Fruit fly (Drosophila melanogaster): ENCODE results near the gene CG43218.

DNA sequence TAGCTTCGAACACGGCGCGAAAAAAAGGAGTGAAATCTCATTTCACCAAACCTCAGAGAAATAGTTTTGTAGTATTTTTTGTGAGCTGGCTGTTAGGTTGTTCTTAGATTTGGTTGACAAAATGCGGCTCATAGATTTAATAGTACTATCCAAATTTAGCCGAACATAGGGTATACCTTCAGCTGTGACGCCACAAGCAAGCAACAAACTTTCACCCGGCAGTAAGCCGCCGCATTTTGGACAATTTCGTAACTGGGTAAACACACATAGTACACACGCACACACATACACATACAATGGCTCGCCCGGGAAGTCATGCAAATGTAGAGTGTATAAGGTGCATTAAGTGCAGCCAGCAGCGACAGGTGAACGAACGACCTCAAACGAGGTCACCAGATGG, 1.4 kb downstream of the CG43218 start:
- TF ChIP-seq CG8478 (optimal IDR thresholded peaks at IDR 0.05) = no peak
- no peak for TF ChIP-seq usp (GFP tag; optimal IDR thresholded peaks at IDR 0.05)
- no peak for TF ChIP-seq psq (optimal IDR thresholded peaks at IDR 0.05)
